Worm (Caenorhabditis elegans) whole organism, young adult: ENCODE data around the gene ZK899.1.

Experiments
- C06A6.2 ChIP-seq: fragments of 200-800 bp; sonication (Bioruptor generic); conservative IDR thresholded peaks from 2 replicates; pipeline ENCODE4 v1.3.6; 2022; ENCODE audit warnings: missing genetic modification characterization, missing compliant biosample characterization
- C17E4.6 ChIP-seq: fragments of 200-800 bp; sonication (Bioruptor generic); IDR thresholded peaks from 2 replicates; pipeline ENCODE4 v1.3.6; 2022; ENCODE audit warnings: missing genetic modification reagents, missing genetic modification characterization, missing compliant biosample characterization
- D2030.7 ChIP-seq: fragments of 200-800 bp; sonication (Bioruptor generic); IDR thresholded peaks from 2 replicates; pipeline ENCODE4 v1.3.6; 2022; ENCODE audit warnings: missing genetic modification reagents, missing genetic modification characterization, missing compliant biosample characterization
- F10E7.11 ChIP-seq: sonication (generic microtip); optimal IDR thresholded peaks from 2 replicates; lab custom pipeline; 2017; ENCODE audit warnings: mild to moderate bottlenecking, missing genetic modification characterization, moderate library complexity, missing compliant biosample characterization
- F22D6.2 ChIP-seq: sonication (generic microtip); optimal IDR thresholded peaks from 2 replicates; lab custom pipeline; 2016; ENCODE audit warnings: mild to moderate bottlenecking, missing genetic modification characterization, missing compliant biosample characterization
- F33H1.4 ChIP-seq: fragments of 200-800 bp; sonication (Bioruptor generic); IDR thresholded peaks from 2 replicates; pipeline ENCODE4 v1.3.6; 2022; ENCODE audit warnings: missing genetic modification reagents, missing genetic modification characterization, missing compliant biosample characterization
- F49E8.2 ChIP-seq: sonication (generic microtip); optimal IDR thresholded peaks from 3 replicates; lab custom pipeline; 2017; ENCODE audit warnings: missing genetic modification characterization, mild to moderate bottlenecking, missing compliant biosample characterization, antibody characterized with exemption, moderate library complexity; ENCODE audit not compliant: insufficient read depth
- F55B11.4 ChIP-seq: sonication (generic microtip); optimal IDR thresholded peaks from 2 replicates; lab custom pipeline; 2016; ENCODE audit warnings: missing compliant biosample characterization, missing genetic modification characterization, borderline replicate concordance; ENCODE audit not compliant: insufficient read depth
- F57C9.4 ChIP-seq: sonication (generic microtip); optimal IDR thresholded peaks from 2 replicates; lab custom pipeline; 2017; ENCODE audit warnings: mild to moderate bottlenecking, missing genetic modification characterization, missing compliant biosample characterization
- Y53F4B.3 ChIP-seq: fragments of 200-800 bp; sonication (Bioruptor generic); IDR thresholded peaks from 2 replicates; pipeline ENCODE4 v1.3.6; 2022; ENCODE audit warnings: missing genetic modification reagents, missing genetic modification characterization, missing compliant biosample characterization
- Y79H2A.3 ChIP-seq: fragments of 200-800 bp; sonication (Bioruptor generic); conservative IDR thresholded peaks from 2 replicates; pipeline ENCODE4 v1.3.6; 2022; ENCODE audit warnings: missing genetic modification reagents, missing genetic modification characterization, missing compliant biosample characterization
- aptf-3 ChIP-seq: fragments of 200-800 bp; sonication (Bioruptor generic); IDR thresholded peaks from 2 replicates; pipeline ENCODE4 v1.3.6; 2022; ENCODE audit warnings: missing genetic modification characterization, missing compliant biosample characterization
- athp-1 ChIP-seq: sonication (generic microtip); optimal IDR thresholded peaks from 2 replicates; lab custom pipeline; 2017; ENCODE audit warnings: mild to moderate bottlenecking, missing genetic modification characterization, missing compliant biosample characterization
- attf-5 ChIP-seq: fragments of 200-800 bp; sonication (Bioruptor generic); optimal IDR thresholded peaks from 2 replicates; lab custom pipeline; 2018; ENCODE audit warnings: mild to moderate bottlenecking, missing genetic modification characterization, missing compliant biosample characterization
- attf-6 ChIP-seq: fragments of 200-800 bp; sonication (Bioruptor generic); IDR thresholded peaks from 2 replicates; pipeline ENCODE4 v1.3.6; 2022; ENCODE audit warnings: missing genetic modification reagents, missing genetic modification characterization, missing compliant biosample characterization
- bed-2 ChIP-seq: fragments of 200-800 bp; sonication (Bioruptor generic); IDR thresholded peaks from 2 replicates; pipeline ENCODE4 v1.3.6; 2022; ENCODE audit warnings: missing genetic modification reagents, missing genetic modification characterization, missing compliant biosample characterization
- cebp-1 ChIP-seq, 2 experiments: fragments of 200-800 bp in 1 of 2; sonication (Bioruptor generic) in 1 of 2; sonication (generic microtip) in 1 of 2; IDR thresholded peaks in 1 of 2; optimal IDR thresholded peaks in 1 of 2; 2 replicates each; pipeline versions ENCODE4 v1.3.6 to Lab custom; 2017 to 2022; ENCODE audit warnings: missing compliant biosample characterization in 2 of 2, missing genetic modification characterization in 2 of 2, mild to moderate bottlenecking in 1 of 2, missing genetic modification reagents in 1 of 2, moderate library complexity in 1 of 2
- ceh-79 ChIP-seq: sonication (generic microtip); optimal IDR thresholded peaks from 2 replicates; lab custom pipeline; 2017; ENCODE audit warnings: mild to moderate bottlenecking, missing genetic modification characterization, missing compliant biosample characterization
- chd-7 ChIP-seq: sonication (generic microtip); optimal IDR thresholded peaks from 2 replicates; lab custom pipeline; 2016; ENCODE audit warnings: mild to moderate bottlenecking, missing genetic modification characterization, moderate library complexity, missing compliant biosample characterization
- efl-1 ChIP-seq: fragments of 150-350 bp; optimal IDR thresholded peaks from 2 replicates; lab custom pipeline; 2014; ENCODE audit warnings: missing biosample characterization, missing genetic modification reagents, missing genetic modification characterization
- egl-18 ChIP-seq: fragments of 200-800 bp; sonication (Bioruptor generic); IDR thresholded peaks from 2 replicates; pipeline ENCODE4 v1.3.6; 2022; ENCODE audit warnings: missing genetic modification reagents, missing genetic modification characterization, missing compliant biosample characterization
- gei-17 ChIP-seq: fragments of 200-800 bp; sonication (Bioruptor generic); optimal IDR thresholded peaks from 2 replicates; lab custom pipeline; 2018; ENCODE audit warnings: mild to moderate bottlenecking, missing genetic modification characterization, missing compliant biosample characterization
- him-1 ChIP-seq: sonication (generic microtip); optimal IDR thresholded peaks from 2 replicates; lab custom pipeline; 2016; ENCODE audit warnings: missing genotype, missing genetic modification reagents, missing genetic modification characterization, missing compliant biosample characterization
- hlh-12 ChIP-seq: sonication (generic microtip); optimal IDR thresholded peaks from 2 replicates; lab custom pipeline; 2016; ENCODE audit warnings: missing genetic modification characterization, missing compliant biosample characterization
- hmg-20 ChIP-seq: fragments of 200-800 bp; sonication (Bioruptor generic); IDR thresholded peaks from 2 replicates; pipeline ENCODE4 v1.3.6; 2022; ENCODE audit warnings: missing genetic modification reagents, missing genetic modification characterization, missing compliant biosample characterization
- let-526 ChIP-seq: fragments of 200-800 bp; sonication (Bioruptor generic); IDR thresholded peaks from 2 replicates; pipeline ENCODE4 v1.3.6; 2022; ENCODE audit warnings: missing genetic modification reagents, missing genetic modification characterization, missing compliant biosample characterization
- lin-35 ChIP-seq, 3 experiments: fragments of 150-350 bp in 2 of 3; sonication (generic microtip) in 1 of 3; optimal IDR thresholded peaks; 2 replicates each; lab custom pipeline; 2014 to 2018; ENCODE audit warnings: missing biosample characterization in 3 of 3, missing genetic modification characterization in 3 of 3, missing genetic modification reagents in 3 of 3
- lin-54 ChIP-seq: fragments of 200-800 bp; sonication (Bioruptor generic); optimal IDR thresholded peaks from 2 replicates; lab custom pipeline; 2018; ENCODE audit warnings: mild to moderate bottlenecking, missing genetic modification characterization, missing compliant biosample characterization
- lsl-1 ChIP-seq: fragments of 200-800 bp; sonication (Bioruptor generic); optimal IDR thresholded peaks from 2 replicates; lab custom pipeline; 2018; ENCODE audit warnings: mild to moderate bottlenecking, missing genetic modification characterization, moderate library complexity, missing compliant biosample characterization
- madf-10 ChIP-seq: sonication (generic microtip); optimal IDR thresholded peaks from 2 replicates; lab custom pipeline; 2016; ENCODE audit warnings: mild to moderate bottlenecking, missing genetic modification characterization, missing compliant biosample characterization
- madf-3 ChIP-seq: fragments of 200-800 bp; sonication (Bioruptor generic); IDR thresholded peaks from 2 replicates; pipeline ENCODE4 v1.3.6; 2022; ENCODE audit warnings: missing genetic modification reagents, missing genetic modification characterization, missing compliant biosample characterization
- nhr-120 ChIP-seq: fragments of 200-800 bp; sonication (Bioruptor generic); IDR thresholded peaks from 2 replicates; pipeline ENCODE4 v1.3.6; 2022; ENCODE audit warnings: missing genetic modification characterization, missing compliant biosample characterization
- nhr-90 ChIP-seq: sonication (generic microtip); optimal IDR thresholded peaks from 2 replicates; lab custom pipeline; 2016; ENCODE audit warnings: missing genotype, mild to moderate bottlenecking, missing genetic modification characterization, missing compliant biosample characterization
- rcor-1 ChIP-seq: fragments of 200-800 bp; sonication (Bioruptor generic); IDR thresholded peaks from 2 replicates; pipeline ENCODE4 v1.3.6; 2022; ENCODE audit warnings: missing genetic modification reagents, missing genetic modification characterization, missing compliant biosample characterization
- rec-8 ChIP-seq, 2 experiments: sonication (generic microtip); optimal IDR thresholded peaks; 2 replicates each; lab custom pipeline; 2016; ENCODE audit warnings: mild to moderate bottlenecking in 2 of 2, missing genetic modification characterization in 2 of 2, missing genetic modification reagents in 2 of 2, missing genotype in 2 of 2, missing biosample characterization in 1 of 2, missing compliant biosample characterization in 1 of 2, moderate library complexity in 1 of 2
- rpc-1 ChIP-seq, 2 experiments: fragments of 150-350 bp in 1 of 2; sonication (generic microtip) in 1 of 2; optimal IDR thresholded peaks; 2 replicates each; lab custom pipeline; 2014 to 2018; ENCODE audit warnings: missing biosample characterization in 1 of 2, missing genetic modification characterization in 1 of 2, missing genetic modification reagents in 1 of 2, missing genotype in 1 of 2
- sdz-38 ChIP-seq: sonication (generic microtip); optimal IDR thresholded peaks from 2 replicates; lab custom pipeline; 2016; ENCODE audit warnings: missing genotype, missing genetic modification characterization, missing compliant biosample characterization
- sea-2 ChIP-seq: fragments of 200-800 bp; sonication (Bioruptor generic); IDR thresholded peaks from 2 replicates; pipeline ENCODE4 v1.3.6; 2022; ENCODE audit warnings: missing genetic modification characterization, missing compliant biosample characterization
- snpc-1.1 ChIP-seq: sonication (generic microtip); optimal IDR thresholded peaks from 2 replicates; lab custom pipeline; 2017; ENCODE audit warnings: missing genetic modification characterization, mild to moderate bottlenecking, missing compliant biosample characterization, antibody characterized with exemption, moderate library complexity, missing genotype, missing genetic modification reagents; ENCODE audit not compliant: insufficient read depth
- snpc-3.4 ChIP-seq: sonication (generic microtip); optimal IDR thresholded peaks from 2 replicates; lab custom pipeline; 2017; ENCODE audit warnings: missing genetic modification characterization, mild to moderate bottlenecking, missing compliant biosample characterization, antibody characterized with exemption, moderate library complexity, missing genotype, missing genetic modification reagents
- tlf-1 ChIP-seq: fragments of 200-800 bp; sonication (Bioruptor generic); optimal IDR thresholded peaks from 2 replicates; lab custom pipeline; 2018; ENCODE audit warnings: mild to moderate bottlenecking, missing genetic modification characterization, missing compliant biosample characterization
- ztf-18 ChIP-seq: sonication (generic microtip); optimal IDR thresholded peaks from 2 replicates; lab custom pipeline; 2016; ENCODE audit warnings: missing genotype, mild to moderate bottlenecking, missing genetic modification characterization, missing compliant biosample characterization
- ztf-28 ChIP-seq: fragments of 200-800 bp; sonication (Bioruptor generic); IDR thresholded peaks from 2 replicates; pipeline ENCODE4 v1.3.6; 2022; ENCODE audit warnings: missing genetic modification reagents, missing genetic modification characterization, missing compliant biosample characterization
- ztf-3 ChIP-seq: fragments of 200-800 bp; sonication (Bioruptor generic); optimal IDR thresholded peaks from 2 replicates; lab custom pipeline; 2018; ENCODE audit warnings: mild to moderate bottlenecking, missing genetic modification characterization, missing compliant biosample characterization
- ztf-6 ChIP-seq: fragments of 200-800 bp; sonication (Bioruptor generic); IDR thresholded peaks from 2 replicates; pipeline ENCODE4 v1.3.6; 2022; ENCODE audit warnings: missing genetic modification reagents, missing genetic modification characterization, missing compliant biosample characterization

ZK899.1 gene

DNA sequence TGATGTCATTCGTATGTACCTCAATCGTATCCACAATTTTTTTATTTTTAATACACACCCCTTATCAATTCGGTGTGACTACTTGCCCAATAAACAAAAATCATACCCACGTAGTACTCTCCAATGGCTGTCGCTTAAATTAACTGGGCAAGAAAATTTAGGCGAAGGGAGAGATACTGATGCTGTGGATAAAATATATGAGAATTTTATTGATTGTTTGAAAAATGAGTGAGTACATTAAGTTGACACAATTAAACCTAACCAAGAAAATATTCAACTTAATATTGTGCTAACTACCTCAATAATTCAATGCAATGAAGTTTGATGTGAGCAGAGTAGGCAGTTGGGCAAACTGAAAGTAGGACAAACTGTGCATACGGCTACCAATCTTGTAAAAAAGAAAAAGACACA lies 19.3 kb downstream of the ZK899.1 start (continued):
- TF ChIP-seq D2030.7 (GFP tag; lab: Robert Waterston, UW) (no peak), nhr-120 (0 out of 2 replicates have a peak, but pooled peaks have one; percentile 82), aptf-3 (GFP tag; lab: Robert Waterston, UW) (no peak), athp-1 (tag; lab: Kevin White, UChicago) (peak; percentile 11), Y79H2A.3 (GFP tag; lab: Robert Waterston, UW) (no peak), rcor-1 (GFP tag; lab: Robert Waterston, UW) (peak; percentile 98), tlf-1 (GFP tag; lab: Kevin White, UChicago) (peak; percentile 99), sea-2 (GFP tag; lab: Robert Waterston, UW) (no peak), gei-17 (GFP tag; lab: Kevin White, UChicago) (peak; percentile 99), attf-6 (GFP tag; lab: Robert Waterston, UW) (no peak)

DNA sequence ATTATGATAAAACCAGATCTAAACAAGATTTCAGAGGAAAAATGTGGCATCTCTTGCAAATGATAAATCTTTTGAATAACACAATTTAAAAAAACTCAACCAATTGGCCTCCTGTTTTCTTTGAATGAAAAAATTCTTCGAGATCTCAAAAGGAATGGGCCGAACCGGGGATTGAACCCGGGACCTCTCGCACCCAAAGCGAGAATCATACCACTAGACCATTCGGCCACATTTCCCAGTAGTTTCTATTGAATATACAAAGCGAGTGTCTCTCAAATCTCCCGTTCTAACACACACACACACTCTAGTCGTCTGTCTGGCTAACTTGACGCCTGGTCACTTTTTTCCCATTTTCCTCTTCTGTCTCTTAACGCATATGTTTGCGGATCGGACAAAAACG lies 21.1 kb downstream of the ZK899.1 start:
- TF ChIP-seq C17E4.6 (no peak), efl-1 (GFP tag; lab: Kevin White, UChicago) (no peak), sea-2 (GFP tag; lab: Robert Waterston, UW) (no peak), snpc-1.1 (tag; lab: Kevin White, UChicago) (no peak), F33H1.4 (GFP tag; lab: Robert Waterston, UW) (no peak), lin-54 (GFP tag; lab: Kevin White, UChicago) (no peak), F55B11.4 (tag; lab: Kevin White, UChicago) (no peak), Y53F4B.3 (peak; percentile 31; the same call in 1 of the 2 replicates), lsl-1 (GFP tag; lab: Kevin White, UChicago) (no peak), cebp-1 (GFP tag; IDR thresholded peaks at IDR 0.05; lab: Robert Waterston, UW) (0 out of 2 replicates have a peak, but pooled peaks have one; percentile 33), cebp-1 (tag; optimal IDR thresholded peaks at IDR 0.05; lab: Kevin White, UChicago) (no peak), madf-3 (GFP tag; lab: Robert Waterston, UW) (0 out of 2 replicates have a peak, but pooled peaks have one; percentile 46), sdz-38 (tag; lab: Kevin White, UChicago) (no peak), F49E8.2 (tag; lab: Kevin White, UChicago) (peak; percentile 15), snpc-3.4 (peak; percentile 64), C06A6.2 (GFP tag; lab: Robert Waterston, UW) (0 out of 2 replicates have a peak, but pooled peaks have one; percentile 16), ceh-79 (tag; lab: Kevin White, UChicago) (peak; percentile 54), him-1 (tag; lab: Kevin White, UChicago) (peak; percentile 88), ztf-28 (GFP tag; lab: Robert Waterston, UW) (no peak), attf-6 (GFP tag; lab: Robert Waterston, UW) (peak; percentile 34; the same call in 1 of the 2 replicates), bed-2 (GFP tag; lab: Robert Waterston, UW) (no peak), F57C9.4 (tag; lab: Kevin White, UChicago) (no peak), lin-35 (GFP tag; optimal IDR thresholded peaks at IDR 0.05; lab: Kevin White, UChicago) (peak in 2 of 3 experiments; percentile 38 to 71), let-526 (GFP tag; lab: Robert Waterston, UW) (0 out of 2 replicates have a peak, but pooled peaks have one; percentile 9), hmg-20 (GFP tag; lab: Robert Waterston, UW) (peak; percentile 76; the same call in 1 of the 2 replicates), attf-5 (GFP tag; lab: Kevin White, UChicago) (no peak), chd-7 (tag; lab: Kevin White, UChicago) (no peak), ztf-3 (GFP tag; lab: Kevin White, UChicago) (peak; percentile 51), F22D6.2 (tag; lab: Kevin White, UChicago) (peak; percentile 65), egl-18 (GFP tag; lab: Robert Waterston, UW) (no peak), madf-10 (tag; lab: Kevin White, UChicago) (peak; percentile 78), F10E7.11 (tag; lab: Kevin White, UChicago) (peak; percentile 39), ztf-6 (GFP tag; lab: Robert Waterston, UW) (peak; percentile 53; the same call in 1 of the 2 replicates), hlh-12 (tag; lab: Kevin White, UChicago) (no peak), rpc-1 (optimal IDR thresholded peaks at IDR 0.05; lab: Kevin White, UChicago) (peak; percentile 96), rpc-1 (tag; optimal IDR thresholded peaks at IDR 0.05; lab: Kevin White, UChicago) (peak; percentile 93), ztf-18 (tag; lab: Kevin White, UChicago) (peak; percentile 66), nhr-90 (peak; percentile 86), rec-8 (tag; optimal IDR thresholded peaks at IDR 0.05; lab: Kevin White, UChicago) (peak; percentile 53 to 67), athp-1 (tag; lab: Kevin White, UChicago) (peak; percentile 55)
